Worm (Caenorhabditis elegans) whole organism, L3 larva: ENCODE results near the gene ldh-1.

ENCODE experiments used
- aly-2 ChIP-seq: fragments of 150-350 bp; optimal IDR thresholded peaks from 2 replicates; lab custom pipeline; 2014; ENCODE audit warnings: missing biosample characterization, missing genetic modification characterization
- ama-1 ChIP-seq: fragments of 150-350 bp; optimal IDR thresholded peaks from 2 replicates; lab custom pipeline; 2018
- ceh-28 ChIP-seq: fragments of 150-350 bp; optimal IDR thresholded peaks from 2 replicates; lab custom pipeline; 2014; ENCODE audit warnings: missing biosample characterization, missing genetic modification reagents, missing genetic modification characterization
- ceh-9 ChIP-seq: sonication (generic microtip); optimal IDR thresholded peaks from 2 replicates; lab custom pipeline; 2018; ENCODE audit warnings: missing biosample characterization, missing genetic modification characterization
- daf-12 ChIP-seq: fragments of 150-350 bp; optimal IDR thresholded peaks from 2 replicates; lab custom pipeline; 2014; ENCODE audit warnings: missing biosample characterization, missing genetic modification reagents, missing genetic modification characterization
- egl-27 ChIP-seq: sonication (generic microtip); optimal IDR thresholded peaks from 4 replicates; lab custom pipeline; 2017; ENCODE audit warnings: missing biosample characterization, missing genetic modification reagents, missing genetic modification characterization
- egl-5 ChIP-seq: fragments of 150-350 bp; optimal IDR thresholded peaks from 2 replicates; lab custom pipeline; 2017; ENCODE audit warnings: missing biosample characterization, missing genetic modification reagents, missing genetic modification characterization, inconsistent platforms
- elt-1 ChIP-seq: fragments of 150-350 bp; optimal IDR thresholded peaks from 2 replicates; lab custom pipeline; 2014; ENCODE audit warnings: missing biosample characterization, missing genetic modification characterization
- elt-2 ChIP-seq: sonication (generic microtip); optimal IDR thresholded peaks from 2 replicates; lab custom pipeline; 2016; ENCODE audit warnings: missing genetic modification reagents, mild to moderate bottlenecking, missing genetic modification characterization, missing compliant biosample characterization
- elt-3 ChIP-seq, 3 experiments: fragments of 150-350 bp in 1 of 3; sonication (generic microtip) in 2 of 3; optimal IDR thresholded peaks; 2 replicates in 2 of 3; 4 replicates in 1 of 3; lab custom pipeline; 2014 to 2017; ENCODE audit warnings: missing biosample characterization in 3 of 3, missing genetic modification characterization in 3 of 3
- eor-1 ChIP-seq, 2 experiments: fragments of 150-350 bp; optimal IDR thresholded peaks; 2 replicates each; lab custom pipeline; 2014 to 2018; ENCODE audit warnings: missing biosample characterization in 2 of 2, missing genetic modification characterization in 2 of 2
- fkh-10 ChIP-seq: sonication (generic microtip); optimal IDR thresholded peaks from 2 replicates; lab custom pipeline; 2017; ENCODE audit warnings: missing biosample characterization, missing genetic modification reagents, missing genetic modification characterization
- fkh-2 ChIP-seq: fragments of 150-350 bp; optimal IDR thresholded peaks from 2 replicates; lab custom pipeline; 2014; ENCODE audit warnings: missing biosample characterization, missing genetic modification reagents, missing genetic modification characterization
- fos-1 ChIP-seq: fragments of 150-350 bp; optimal IDR thresholded peaks from 2 replicates; lab custom pipeline; 2014; ENCODE audit warnings: missing biosample characterization, missing genetic modification characterization
- hmg-11 ChIP-seq: sonication (generic microtip); optimal IDR thresholded peaks from 2 replicates; lab custom pipeline; 2016; ENCODE audit warnings: missing genetic modification characterization, missing compliant biosample characterization
- jun-1 ChIP-seq: fragments of 150-350 bp; optimal IDR thresholded peaks from 2 replicates; lab custom pipeline; 2014; ENCODE audit warnings: missing biosample characterization, missing genetic modification reagents, missing genetic modification characterization
- lin-39 ChIP-seq: fragments of 150-350 bp; optimal IDR thresholded peaks from 2 replicates; lab custom pipeline; 2018; ENCODE audit warnings: missing biosample characterization, missing genetic modification reagents, missing genetic modification characterization
- mdl-1 ChIP-seq: fragments of 150-350 bp; optimal IDR thresholded peaks from 2 replicates; lab custom pipeline; 2014; ENCODE audit warnings: missing biosample characterization, missing genetic modification characterization
- nhr-11 ChIP-seq: fragments of 150-350 bp; optimal IDR thresholded peaks from 2 replicates; lab custom pipeline; 2014; ENCODE audit warnings: missing biosample characterization, missing genetic modification characterization
- nhr-12 ChIP-seq: fragments of 150-350 bp; optimal IDR thresholded peaks from 2 replicates; lab custom pipeline; 2014; ENCODE audit warnings: missing biosample characterization, missing genetic modification characterization
- nhr-237 ChIP-seq: fragments of 150-350 bp; optimal IDR thresholded peaks from 2 replicates; lab custom pipeline; 2014; ENCODE audit warnings: missing biosample characterization, missing genetic modification characterization
- nhr-28 ChIP-seq: fragments of 150-350 bp; optimal IDR thresholded peaks from 2 replicates; lab custom pipeline; 2014; ENCODE audit warnings: missing biosample characterization, missing genetic modification characterization
- nhr-43 ChIP-seq: sonication (generic microtip); optimal IDR thresholded peaks from 2 replicates; lab custom pipeline; 2016; ENCODE audit warnings: mild to moderate bottlenecking, missing genetic modification characterization, missing compliant biosample characterization; ENCODE audit not compliant: poor library complexity, severe bottlenecking
- nhr-67 ChIP-seq: fragments of 150-350 bp; optimal IDR thresholded peaks from 2 replicates; lab custom pipeline; 2014; ENCODE audit warnings: missing biosample characterization, missing genetic modification characterization
- nhr-77 ChIP-seq: fragments of 150-350 bp; optimal IDR thresholded peaks from 2 replicates; lab custom pipeline; 2014; ENCODE audit warnings: missing biosample characterization, missing genetic modification characterization
- pha-4 ChIP-seq: fragments of 150-350 bp; optimal IDR thresholded peaks from 2 replicates; lab custom pipeline; 2014; ENCODE audit warnings: missing biosample characterization, missing genetic modification reagents, missing genetic modification characterization
- pqm-1 ChIP-seq: fragments of 150-350 bp; optimal IDR thresholded peaks from 2 replicates; lab custom pipeline; 2017; ENCODE audit warnings: missing biosample characterization, missing genetic modification characterization, inconsistent platforms
- skn-1 ChIP-seq: fragments of 150-350 bp; optimal IDR thresholded peaks from 2 replicates; lab custom pipeline; 2014; ENCODE audit warnings: missing biosample characterization, missing genetic modification characterization
- tbx-2 ChIP-seq: sonication (generic microtip); optimal IDR thresholded peaks from 2 replicates; lab custom pipeline; 2016; ENCODE audit warnings: mild to moderate bottlenecking, missing genetic modification characterization, missing compliant biosample characterization
- unc-39 ChIP-seq: sonication (generic microtip); optimal IDR thresholded peaks from 4 replicates; lab custom pipeline; 2017; ENCODE audit warnings: missing biosample characterization, missing genetic modification characterization
- zag-1 ChIP-seq: fragments of 150-350 bp; optimal IDR thresholded peaks from 2 replicates; lab custom pipeline; 2014; ENCODE audit warnings: missing biosample characterization, missing genetic modification characterization
- ztf-11 ChIP-seq: fragments of 150-350 bp; optimal IDR thresholded peaks from 2 replicates; lab custom pipeline; 2014; ENCODE audit warnings: missing biosample characterization, missing genetic modification characterization

The ldh-1 gene

ce11 chrII:11681136-11681824 lies 42.7 kb upstream of the ldh-1 start, which contains the start of the genes sfxn-1.4 and C47D12.4:
Gene sfxn-1.4, minus strand, starts transcription at chrII:11681236.
Gene C47D12.4, plus strand, starts transcription at chrII:11681774.
- TF ChIP-seq fos-1 = no peak
- no peak for TF ChIP-seq egl-5
- no peak for TF ChIP-seq nhr-11 (tag; lab: Kevin White, UChicago)
- TF ChIP-seq lin-39 (tag; lab: Kevin White, UChicago) = no peak
- no peak for TF ChIP-seq egl-27 (tag; lab: Kevin White, UChicago)
- no peak for TF ChIP-seq tbx-2 (tag; lab: Kevin White, UChicago)
- no peak for TF ChIP-seq fkh-2
- no peak for TF ChIP-seq nhr-28 (tag; lab: Kevin White, UChicago)
- no peak for TF ChIP-seq ama-1
- TF ChIP-seq fkh-10 = no peak
- no peak for TF ChIP-seq hmg-11 (tag; lab: Kevin White, UChicago)
- no peak for TF ChIP-seq skn-1 (tag; lab: Kevin White, UChicago)
- no peak for TF ChIP-seq nhr-237
- no peak for TF ChIP-seq unc-39 (tag; lab: Kevin White, UChicago)
- no peak for TF ChIP-seq elt-1
- TF ChIP-seq ztf-11 (tag; lab: Kevin White, UChicago) = no peak
- TF ChIP-seq aly-2 = no peak
- no peak for TF ChIP-seq elt-3 (tag; optimal IDR thresholded peaks at IDR 0.05; lab: Kevin White, UChicago)
- TF ChIP-seq nhr-67 (tag; lab: Kevin White, UChicago) = no peak
- TF ChIP-seq ceh-28 = no peak

- TF ChIP-seq hmg-11 (tag; lab: Kevin White, UChicago) (no peak), egl-27 (tag; lab: Kevin White, UChicago) (no peak), nhr-12 (tag; lab: Kevin White, UChicago) (no peak), nhr-28 (tag; lab: Kevin White, UChicago) (no peak), elt-2 (tag; lab: Kevin White, UChicago) (no peak), mdl-1 (no peak), eor-1 (tag; optimal IDR thresholded peaks at IDR 0.05; lab: Kevin White, UChicago) (no peak), ceh-28 (no peak), egl-5 (no peak), pha-4 (tag; lab: Kevin White, UChicago) (no peak), daf-12 (no peak), ama-1 (no peak), skn-1 (tag; lab: Kevin White, UChicago) (no peak), elt-1 (no peak), unc-39 (tag; lab: Kevin White, UChicago) (no peak), ztf-11 (tag; lab: Kevin White, UChicago) (no peak)
These were observed 38.8 kb upstream of the ldh-1 start, which contains the start of gene C47D12.5 for ce11 chrII:11685177-11685576. Gene C47D12.5, minus strand, starts transcription at chrII:11685277.

- TF ChIP-seq pha-4 (tag; lab: Kevin White, UChicago) (peak; percentile 15), elt-1 (no peak), hmg-11 (tag; lab: Kevin White, UChicago) (peak; percentile 29), mdl-1 (no peak), zag-1 (tag; lab: Kevin White, UChicago) (no peak), tbx-2 (tag; lab: Kevin White, UChicago) (no peak), nhr-12 (tag; lab: Kevin White, UChicago) (no peak), eor-1 (tag; optimal IDR thresholded peaks at IDR 0.05; lab: Kevin White, UChicago) (no peak), nhr-11 (tag; lab: Kevin White, UChicago) (no peak), nhr-43 (tag; lab: Kevin White, UChicago) (no peak)
These were observed 36.0 kb upstream of the ldh-1 start for ce11 chrII:11688011-11688410.

- TF ChIP-seq elt-1 (no peak), pha-4 (tag; lab: Kevin White, UChicago) (no peak), ceh-9 (tag; lab: Kevin White, UChicago) (no peak), nhr-77 (tag; lab: Kevin White, UChicago) (no peak), fkh-10 (no peak), pqm-1 (tag; lab: Kevin White, UChicago) (no peak), fos-1 (no peak), skn-1 (tag; lab: Kevin White, UChicago) (no peak), lin-39 (tag; lab: Kevin White, UChicago) (no peak), mdl-1 (no peak)
These were observed 35.4 kb upstream of the ldh-1 start, which contains the start of gene kel-1 for ce11 chrII:11688643-11689042. Gene kel-1, plus strand, starts transcription at chrII:11688943.

ce11 chrII:11689941-11690340 lies 34.1 kb upstream of the ldh-1 start:
- no peak for TF ChIP-seq jun-1 (tag; lab: Kevin White, UChicago)
